Fruit fly (Drosophila melanogaster) whole organism, pupa: Measurements from ENCODE around the gene RpL35A.
A peak's percentile ranks its signal among the peaks of the same experiment; 100 is the strongest.

ENCODE experiments used
- CG10348 ChIP-seq: fragments of 200-800 bp; sonication (Bioruptor generic); IDR thresholded peaks from 2 replicates; pipeline ENCODE4 v1.3.6; 2022; ENCODE audit warnings: missing biosample characterization, missing genetic modification characterization
- CG12605 ChIP-seq: fragments of 200-800 bp; sonication (Bioruptor generic); IDR thresholded peaks from 2 replicates; pipeline ENCODE4 v1.3.6; 2022; ENCODE audit warnings: missing biosample characterization, missing genetic modification characterization
- CG13204 ChIP-seq: fragments of 200-800 bp; sonication (Bioruptor generic); optimal IDR thresholded peaks from 2 replicates; lab custom pipeline; 2018; ENCODE audit warnings: missing biosample characterization, mild to moderate bottlenecking, missing genetic modification characterization, moderate library complexity
- CG14655 ChIP-seq: fragments of 200-800 bp; sonication (Bioruptor generic); optimal IDR thresholded peaks from 3 replicates; lab custom pipeline; 2017; ENCODE audit warnings: mild to moderate bottlenecking, missing biosample characterization, missing genetic modification reagents, missing genetic modification characterization
- CG15710 ChIP-seq: fragments of 200-800 bp; sonication (Bioruptor generic); optimal IDR thresholded peaks from 2 replicates; lab custom pipeline; 2018; ENCODE audit warnings: missing biosample characterization, mild to moderate bottlenecking, missing genetic modification characterization, moderate library complexity
- CG17806 ChIP-seq: fragments of 200-800 bp; sonication (Bioruptor generic); optimal IDR thresholded peaks from 2 replicates; lab custom pipeline; 2018; ENCODE audit warnings: missing biosample characterization, mild to moderate bottlenecking, missing genetic modification characterization, moderate library complexity
- CG32121 ChIP-seq: fragments of 200-800 bp; sonication (Bioruptor generic); IDR thresholded peaks from 2 replicates; pipeline ENCODE4 v1.3.6; 2022; ENCODE audit warnings: missing biosample characterization, missing genetic modification characterization
- CG34367 ChIP-seq: fragments of 200-800 bp; sonication (Bioruptor generic); optimal IDR thresholded peaks from 2 replicates; lab custom pipeline; 2018; ENCODE audit warnings: missing biosample characterization, mild to moderate bottlenecking, missing genetic modification characterization
- CG4496 ChIP-seq: fragments of 200-800 bp; sonication (Bioruptor generic); IDR thresholded peaks from 3 replicates; pipeline ENCODE4 v1.3.6; 2022; ENCODE audit warnings: missing biosample characterization, missing genetic modification characterization
- CG8159 ChIP-seq: fragments of 200-800 bp; sonication (Bioruptor generic); optimal IDR thresholded peaks from 3 replicates; lab custom pipeline; 2018; ENCODE audit warnings: missing biosample characterization, mild to moderate bottlenecking, missing genetic modification characterization, moderate library complexity
- CG8301 ChIP-seq: fragments of 200-800 bp; sonication (Bioruptor generic); optimal IDR thresholded peaks from 2 replicates; lab custom pipeline; 2018; ENCODE audit warnings: missing biosample characterization, mild to moderate bottlenecking, missing genetic modification characterization
- CG9948 ChIP-seq: fragments of 200-800 bp; sonication (Bioruptor generic); optimal IDR thresholded peaks from 2 replicates; lab custom pipeline; 2018; ENCODE audit warnings: missing biosample characterization, mild to moderate bottlenecking, missing genetic modification characterization, moderate library complexity
- D1 ChIP-seq: fragments of 200-800 bp; sonication (Bioruptor generic); optimal IDR thresholded peaks from 2 replicates; lab custom pipeline; 2018; ENCODE audit warnings: missing biosample characterization, mild to moderate bottlenecking, missing genetic modification characterization, moderate library complexity
- EcR ChIP-seq: fragments of 200-800 bp; sonication (Bioruptor generic); optimal IDR thresholded peaks from 3 replicates; lab custom pipeline; 2019; ENCODE audit warnings: missing biosample characterization, missing genetic modification characterization, mild to moderate bottlenecking, moderate library complexity, missing genetic modification reagents
- Ets98B ChIP-seq: fragments of 200-800 bp; sonication (Bioruptor generic); IDR thresholded peaks from 2 replicates; pipeline ENCODE4 v1.3.6; 2022; ENCODE audit warnings: missing biosample characterization, missing genetic modification characterization
- Pif1A ChIP-seq: fragments of 200-800 bp; sonication (Bioruptor generic); optimal IDR thresholded peaks from 3 replicates; lab custom pipeline; 2016; ENCODE audit warnings: missing biosample characterization, missing genetic modification characterization
- Pif1B ChIP-seq: fragments of 200-800 bp; sonication (Bioruptor generic); optimal IDR thresholded peaks from 3 replicates; lab custom pipeline; 2016; ENCODE audit warnings: missing biosample characterization, missing genetic modification characterization
- Snoo ChIP-seq: fragments of 200-800 bp; sonication (Bioruptor generic); optimal IDR thresholded peaks from 3 replicates; lab custom pipeline; 2017; ENCODE audit warnings: missing biosample characterization, mild to moderate bottlenecking, missing genetic modification characterization, inconsistent platforms
- fd96Ca ChIP-seq: fragments of 200-800 bp; sonication (Bioruptor generic); IDR thresholded peaks from 3 replicates; pipeline ENCODE4 v1.3.6; 2022; ENCODE audit warnings: missing biosample characterization, missing genetic modification characterization
- gl ChIP-seq: fragments of 200-800 bp; sonication (Bioruptor generic); optimal IDR thresholded peaks from 2 replicates; lab custom pipeline; 2018; ENCODE audit warnings: missing biosample characterization, mild to moderate bottlenecking, missing genetic modification characterization
- rn ChIP-seq: fragments of 200-800 bp; sonication (Bioruptor generic); IDR thresholded peaks from 2 replicates; pipeline ENCODE4 v1.3.6; 2022; ENCODE audit warnings: missing biosample characterization, missing genetic modification characterization

RpL35A gene

dm6 chr3R:5466875-5467274, at the start of gene RpL35A:
RpL35A (minus strand) TSS chr3R:5467101.
- peak; percentile 73 for TF ChIP-seq CG12605 (GFP tag; lab: Robert Waterston, UW)
- peak; percentile 28 for TF ChIP-seq CG17806 (tag; lab: Kevin White, UChicago)
- peak; percentile 76 for TF ChIP-seq CG4496
- TF ChIP-seq CG15710, result peak; percentile 33
- TF ChIP-seq Pif1A (GFP tag; lab: Kevin White, UChicago), result no peak
- peak; percentile 69 for TF ChIP-seq CG34367
- no peak for TF ChIP-seq CG32121
- TF ChIP-seq Snoo (tag; lab: Kevin White, UChicago), result peak; percentile 82
- no peak for TF ChIP-seq D1 (tag; lab: Kevin White, UChicago)
- TF ChIP-seq CG8301 (tag; lab: Kevin White, UChicago), result peak; percentile 10
- no peak for TF ChIP-seq EcR (GFP tag; lab: Kevin White, UChicago)
- TF ChIP-seq CG10348, result no peak
- TF ChIP-seq Pif1B (GFP tag; lab: Kevin White, UChicago), result no peak
- TF ChIP-seq CG8159 (tag; lab: Kevin White, UChicago), result peak; percentile 32
- TF ChIP-seq rn (GFP tag; lab: Robert Waterston, UW), result no peak
- TF ChIP-seq Ets98B (GFP tag; lab: Robert Waterston, UW), result no peak
- no peak for TF ChIP-seq CG14655
- TF ChIP-seq fd96Ca, result no peak
- TF ChIP-seq gl (tag; lab: Kevin White, UChicago), result peak; percentile 18
- no peak for TF ChIP-seq CG13204 (GFP tag; lab: Kevin White, UChicago)
- no peak for TF ChIP-seq CG9948 (tag; lab: Kevin White, UChicago)

dm6 chr3R:5516582-5517001, 49.7 kb upstream of the RpL35A start:
- TF ChIP-seq rn (GFP tag; lab: Robert Waterston, UW), result no peak
- TF ChIP-seq CG15710, result no peak
- no peak for TF ChIP-seq CG17806 (tag; lab: Kevin White, UChicago)
- TF ChIP-seq CG12605 (GFP tag; lab: Robert Waterston, UW), result no peak
- no peak for TF ChIP-seq CG14655
- TF ChIP-seq EcR (GFP tag; lab: Kevin White, UChicago), result no peak

DNA sequence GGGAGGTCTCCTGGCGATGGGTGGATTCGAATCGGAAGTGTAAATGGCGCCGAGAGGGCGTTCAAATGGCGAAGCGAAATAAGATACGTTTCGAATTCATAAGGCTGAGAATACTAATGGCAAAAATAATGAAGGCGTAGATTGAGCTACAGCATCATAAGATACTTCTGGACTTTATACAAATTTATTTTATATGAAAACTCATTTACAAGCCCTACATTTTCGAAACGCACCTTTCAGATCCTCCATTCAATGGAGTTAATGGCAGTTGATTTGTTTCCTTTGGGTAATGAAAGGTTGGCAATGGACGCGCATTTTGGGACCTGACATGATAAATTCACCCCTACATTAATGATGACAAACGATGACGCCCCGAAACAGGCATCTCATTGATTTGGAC, 47.9 kb upstream of the RpL35A start:
- TF ChIP-seq CG34367 (no peak), rn (GFP tag; lab: Robert Waterston, UW) (no peak), CG14655 (no peak)

DNA sequence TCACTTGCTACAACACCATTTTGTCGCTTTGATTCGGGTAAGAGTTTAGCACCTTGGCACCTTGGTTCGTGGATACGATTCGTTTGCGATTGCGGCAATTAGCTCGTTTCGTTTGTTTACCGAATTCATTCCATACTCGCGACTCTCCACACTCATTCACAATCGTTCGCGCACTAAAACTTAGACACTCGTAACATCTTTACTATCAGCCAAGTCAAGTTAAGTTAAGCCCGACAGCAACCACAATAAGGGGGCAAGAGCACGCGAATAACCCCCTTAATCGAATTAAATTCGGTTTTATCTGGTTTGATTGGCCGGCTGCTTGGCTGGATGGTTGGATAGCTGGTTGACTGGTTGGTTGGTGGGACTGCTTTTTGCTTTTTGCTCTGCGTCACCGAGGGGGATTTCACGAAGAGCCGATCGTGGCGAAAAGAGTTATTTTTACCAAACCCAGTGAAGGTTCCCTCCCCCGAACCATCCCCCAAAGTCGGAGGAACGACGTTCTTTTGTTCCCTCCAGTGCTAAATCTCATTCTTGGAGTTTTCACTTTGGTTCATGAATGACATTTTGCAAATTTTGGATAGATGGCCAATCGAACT, 37.0 kb upstream of the RpL35A start:
- TF ChIP-seq CG17806 (tag; lab: Kevin White, UChicago), result no peak
- TF ChIP-seq Snoo (tag; lab: Kevin White, UChicago), result no peak

DNA sequence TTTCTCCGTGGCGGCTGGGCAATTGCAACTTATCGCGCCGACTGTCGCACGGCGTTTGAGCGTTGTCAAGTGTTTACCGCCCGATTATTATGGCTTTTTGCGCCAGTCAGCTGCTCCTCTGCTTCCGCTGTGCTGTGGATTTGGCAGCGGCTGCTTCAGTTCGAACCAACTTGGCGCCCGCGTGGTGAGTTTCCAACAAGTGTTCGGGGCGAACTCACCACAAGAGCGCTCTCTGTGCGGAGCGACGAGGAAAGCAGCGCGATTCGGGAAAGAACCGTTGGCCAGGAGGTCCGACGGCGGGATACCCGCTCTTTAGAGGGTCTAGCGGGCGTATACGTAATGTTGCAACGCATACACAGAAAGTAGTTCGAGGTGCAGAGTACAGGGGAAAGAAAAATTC, 35.7 kb upstream of the RpL35A start, which contains the start of gene NKCC:
NKCC (minus strand) TSS at position 57 of the 400 bp plus-strand sequence.
- TF ChIP-seq CG13204 (GFP tag; lab: Kevin White, UChicago) (peak; percentile 12), CG14655 (no peak), fd96Ca (no peak), Snoo (tag; lab: Kevin White, UChicago) (no peak)

DNA sequence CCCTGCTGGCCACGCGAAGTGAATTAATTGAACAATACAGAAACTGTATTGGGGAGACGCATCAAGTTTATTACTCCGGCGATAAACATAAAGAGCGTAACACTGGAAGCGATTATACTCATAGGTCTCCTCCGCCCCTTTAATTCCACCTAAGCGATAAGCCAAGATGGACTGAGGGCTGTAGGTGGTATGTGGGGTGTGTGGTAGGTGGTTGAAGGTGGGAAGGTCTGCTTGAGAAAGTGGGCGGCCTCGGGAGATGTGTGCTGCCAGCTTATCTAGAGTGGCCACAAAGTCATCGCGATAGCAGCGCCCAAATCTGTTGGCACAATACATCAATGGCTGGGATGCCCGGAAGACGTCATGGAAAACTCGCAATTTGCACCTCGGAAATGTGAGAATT, 30.7 kb upstream of the RpL35A start:
- TF ChIP-seq Snoo (tag; lab: Kevin White, UChicago) (no peak), CG8301 (tag; lab: Kevin White, UChicago) (no peak), CG9948 (tag; lab: Kevin White, UChicago) (no peak), EcR (GFP tag; lab: Kevin White, UChicago) (peak; percentile 34), rn (GFP tag; lab: Robert Waterston, UW) (no peak), CG4496 (no peak), CG8159 (tag; lab: Kevin White, UChicago) (no peak), CG17806 (tag; lab: Kevin White, UChicago) (no peak)
- TF ChIP-seq, all 21 proteins: peak for 1

dm6 chr3R:5485295-5485718, 18.4 kb upstream of the RpL35A start, which contains the start of gene CG31550:
CG31550 (plus strand) TSS chr3R:5485543.
- TF ChIP-seq CG8301 (tag; lab: Kevin White, UChicago), result no peak
- no peak for TF ChIP-seq fd96Ca
- TF ChIP-seq Ets98B (GFP tag; lab: Robert Waterston, UW), result peak; percentile 55; the same call in 1 of the 2 replicates
- no peak for TF ChIP-seq CG13204 (GFP tag; lab: Kevin White, UChicago)
- peak; percentile 56 for TF ChIP-seq CG9948 (tag; lab: Kevin White, UChicago)
- TF ChIP-seq CG17806 (tag; lab: Kevin White, UChicago), result no peak
- peak; percentile 69; the same call in 2 of the 3 replicates for TF ChIP-seq CG4496
- no peak for TF ChIP-seq CG10348
- TF ChIP-seq CG15710, result peak; percentile 71
- no peak for TF ChIP-seq gl (tag; lab: Kevin White, UChicago)
- TF ChIP-seq CG34367, result no peak
- no peak for TF ChIP-seq EcR (GFP tag; lab: Kevin White, UChicago)
- no peak for TF ChIP-seq Snoo (tag; lab: Kevin White, UChicago)
- no peak for TF ChIP-seq CG8159 (tag; lab: Kevin White, UChicago)
- TF ChIP-seq D1 (tag; lab: Kevin White, UChicago), result no peak
- peak; percentile 68 for TF ChIP-seq CG32121
- TF ChIP-seq Pif1A (GFP tag; lab: Kevin White, UChicago), result no peak
- no peak for TF ChIP-seq Pif1B (GFP tag; lab: Kevin White, UChicago)
